Fruit fly (Drosophila melanogaster): ENCODE data around the gene VhaAC39-2.

VhaAC39-2 gene

DNA sequence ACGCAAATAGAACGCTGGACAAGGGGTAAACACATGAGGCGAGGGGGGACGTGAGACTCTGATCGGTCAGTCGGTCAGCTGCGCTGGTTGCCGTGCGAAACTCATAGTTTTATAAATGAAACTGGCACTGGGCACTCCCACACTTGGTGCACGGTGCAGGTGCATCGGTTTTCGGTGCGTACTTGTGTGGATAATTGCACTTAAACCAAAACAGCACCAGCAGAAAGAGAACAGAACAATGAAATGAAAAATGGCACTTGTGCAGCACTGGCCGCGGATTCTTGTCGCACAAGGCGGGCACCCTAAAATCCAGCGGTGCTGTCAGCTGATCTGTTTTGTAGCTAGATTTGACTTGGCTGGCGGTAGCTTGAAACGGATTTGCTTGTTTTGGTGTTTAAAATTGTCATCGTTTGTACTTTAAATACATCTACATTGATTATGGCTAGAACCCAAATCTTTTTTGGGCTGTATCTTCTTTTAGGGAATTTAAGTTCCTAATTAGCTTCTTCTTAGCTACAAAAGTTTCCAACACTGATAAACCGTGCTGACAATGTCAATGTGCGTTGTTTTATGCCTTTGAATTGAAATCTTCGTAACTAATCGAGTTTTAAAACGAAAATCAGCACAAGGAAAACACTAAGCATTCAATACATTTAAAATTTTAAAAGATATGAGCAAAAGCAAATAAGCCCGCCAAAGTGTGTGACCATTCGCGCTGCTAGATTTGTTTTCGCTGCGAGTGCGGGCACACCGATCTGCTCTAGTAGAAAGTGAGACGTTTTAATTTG is 41.2 kb downstream of the VhaAC39-2 start, which contains the start of the genes Rassf and CenB1A (continued):
- TF ChIP-seq Dip3 (GFP tag; optimal IDR thresholded peaks at IDR 0.05) = peak; percentile 59
- no peak for TF ChIP-seq Spps (tag; optimal IDR thresholded peaks at IDR 0.05)
- TF ChIP-seq prd (optimal IDR thresholded peaks at IDR 0.05) = no peak
- TF ChIP-seq prd (GFP tag; IDR thresholded peaks at IDR 0.05) = peak; percentile 53; the same call in 2 of the 3 replicates
- TF ChIP-seq btn (GFP tag; optimal IDR thresholded peaks at IDR 0.05) = no peak
- peak; percentile 46 for TF ChIP-seq Oli (tag; optimal IDR thresholded peaks at IDR 0.05)
- peak; percentile 86 for TF ChIP-seq E2f2 (GFP tag; IDR thresholded peaks at IDR 0.05)
- peak; percentile 41; the same call in 1 of the 3 replicates for TF ChIP-seq dysf (GFP tag; IDR thresholded peaks at IDR 0.05)
- peak; percentile 24; the same call in 1 of the 2 replicates for TF ChIP-seq CG10366 (GFP tag; IDR thresholded peaks at IDR 0.05)
- no peak for TF ChIP-seq klu (GFP tag; IDR thresholded peaks at IDR 0.05)
- TF ChIP-seq CG17802 (tag; optimal IDR thresholded peaks at IDR 0.05) = peak; percentile 9
- TF ChIP-seq CG12744 (GFP tag; optimal IDR thresholded peaks at IDR 0.05) = peak; percentile 51
- peak; percentile 25 for TF ChIP-seq psq (GFP tag; optimal IDR thresholded peaks at IDR 0.05)
- no peak for TF ChIP-seq sr (GFP tag; IDR thresholded peaks at IDR 0.05)
- TF ChIP-seq Hmr (GFP tag; optimal IDR thresholded peaks at IDR 0.05) = peak; percentile 3
- peak; percentile 54 for TF ChIP-seq CG13775 (GFP tag; optimal IDR thresholded peaks at IDR 0.05)
- TF ChIP-seq lola (GFP tag; optimal IDR thresholded peaks at IDR 0.05) = peak in 1 of 3 experiments; percentile 18
- TF ChIP-seq twi (tag; optimal IDR thresholded peaks at IDR 0.05) = no peak
- peak; percentile 69 for TF ChIP-seq CG17361 (GFP tag; IDR thresholded peaks at IDR 0.05)
- TF ChIP-seq zfh1 (GFP tag; IDR thresholded peaks at IDR 0.05) = peak; percentile 59; the same call in 1 of the 3 replicates
- peak; percentile 13 to 20 for TF ChIP-seq Hr51 (GFP tag; optimal IDR thresholded peaks at IDR 0.05)
- peak; percentile 31 for TF ChIP-seq CG6765 (GFP tag; optimal IDR thresholded peaks at IDR 0.05)
- TF ChIP-seq kay (GFP tag; optimal IDR thresholded peaks at IDR 0.05) = peak; percentile 19
- TF ChIP-seq Usf (GFP tag; optimal IDR thresholded peaks at IDR 0.05) = no peak
- no peak for TF ChIP-seq pfk (GFP tag; optimal IDR thresholded peaks at IDR 0.05)
- TF ChIP-seq CG15514 (GFP tag; optimal IDR thresholded peaks at IDR 0.05) = peak; percentile 64
- no peak for TF ChIP-seq CG10274 (GFP tag; optimal IDR thresholded peaks at IDR 0.05)
- TF ChIP-seq her (GFP tag; optimal IDR thresholded peaks at IDR 0.05) = peak; percentile 11
- TF ChIP-seq pita (GFP tag; optimal IDR thresholded peaks at IDR 0.05) = no peak
- TF ChIP-seq bigmax (GFP tag; optimal IDR thresholded peaks at IDR 0.05) = no peak
- TF ChIP-seq otp (GFP tag; IDR thresholded peaks at IDR 0.05) = no peak
- TF ChIP-seq jumu (GFP tag; optimal IDR thresholded peaks at IDR 0.05) = peak; percentile 54
- 0 out of 2 replicates have a peak, but pooled peaks have one; percentile 31 for TF ChIP-seq Dref (GFP tag; IDR thresholded peaks at IDR 0.05)
- peak; percentile 13 for TF ChIP-seq Lhr (GFP tag; optimal IDR thresholded peaks at IDR 0.05)
- TF ChIP-seq CG1024 (GFP tag; IDR thresholded peaks at IDR 0.05) = 0 out of 2 replicates have a peak, but pooled peaks have one; percentile 31
- TF ChIP-seq maf-S (GFP tag; optimal IDR thresholded peaks at IDR 0.05) = peak; percentile 65
- peak; percentile 22 for TF ChIP-seq CG9437 (GFP tag; optimal IDR thresholded peaks at IDR 0.05)
- TF ChIP-seq HLH54F (GFP tag; optimal IDR thresholded peaks at IDR 0.05) = peak; percentile 64
- peak; percentile 52 for TF ChIP-seq CG8944 (GFP tag; optimal IDR thresholded peaks at IDR 0.05)
- TF ChIP-seq CG14710 (tag; optimal IDR thresholded peaks at IDR 0.05) = peak; percentile 60
- TF ChIP-seq CG1603 (tag; optimal IDR thresholded peaks at IDR 0.05) = peak; percentile 28
- peak; percentile 24 for TF ChIP-seq CG10462 (GFP tag; optimal IDR thresholded peaks at IDR 0.05)
- TF ChIP-seq CG9727 (GFP tag; optimal IDR thresholded peaks at IDR 0.05) = peak; percentile 13
- TF ChIP-seq pb (GFP tag; optimal IDR thresholded peaks at IDR 0.05) = peak; percentile 40
- TF ChIP-seq lmd (GFP tag; IDR thresholded peaks at IDR 0.05) = peak; percentile 64
- peak; percentile 29 for TF ChIP-seq CG18262 (tag; optimal IDR thresholded peaks at IDR 0.05)
- TF ChIP-seq Hsf (GFP tag; optimal IDR thresholded peaks at IDR 0.05) = peak; percentile 55
- TF ChIP-seq BEAF-32 (GFP tag; optimal IDR thresholded peaks at IDR 0.05) = peak; percentile 40
- no peak for TF ChIP-seq onecut (GFP tag; IDR thresholded peaks at IDR 0.05)

All from whole organism, embryonic.